Worm (Caenorhabditis elegans): ENCODE measurements around the gene sri-74.
A peak's percentile ranks its signal among the peaks of the same experiment; 100 is the strongest.
"Not testable (repeated sequence)": the region's sequence is repeated elsewhere in the genome, so short reads cannot be mapped to it uniquely, and the experiment has no call there.

DNA sequence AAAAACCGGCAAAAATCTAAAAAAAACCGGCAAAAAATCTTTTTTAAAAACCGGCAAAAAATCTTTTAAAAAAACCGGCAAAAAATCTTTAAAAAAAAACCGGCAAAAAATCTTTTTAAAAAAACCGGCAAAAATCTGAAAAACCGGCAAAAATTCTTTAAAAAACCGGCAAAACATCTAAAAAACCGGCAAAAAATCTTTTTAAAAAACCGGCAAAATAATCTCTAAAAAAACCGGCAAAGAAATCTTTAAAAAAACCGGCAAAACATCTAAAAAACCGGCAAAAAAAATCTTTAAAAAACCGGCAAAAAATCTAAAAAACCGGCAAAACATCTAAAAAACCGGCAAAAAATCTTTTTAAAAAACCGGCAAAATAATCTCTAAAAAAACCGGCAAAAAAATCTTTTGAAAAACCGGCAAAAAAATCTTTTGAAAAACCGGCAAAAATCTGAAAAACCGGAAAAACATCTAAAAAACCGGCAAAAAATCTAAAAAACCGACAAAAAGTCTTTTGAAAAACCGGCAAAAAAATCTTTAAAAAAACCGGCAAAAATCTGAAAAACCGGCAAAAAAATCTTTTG lies 12.5 kb downstream of the sri-74 start:
- TF ChIP-seq tbx-11 (GFP tag; IDR thresholded peaks at IDR 0.05); hmg-4 (GFP tag; optimal IDR thresholded peaks at IDR 0.05); tbx-37 (GFP tag; conservative IDR thresholded peaks at IDR 0.05); B0310.2 (tag; optimal IDR thresholded peaks at IDR 0.05); ets-7 (tag; optimal IDR thresholded peaks at IDR 0.05); ama-1 (optimal IDR thresholded peaks at IDR 0.05); sea-1 (GFP tag; conservative IDR thresholded peaks at IDR 0.05); flt-1 (GFP tag; IDR thresholded peaks at IDR 0.05); pes-1 (GFP tag; IDR thresholded peaks at IDR 0.05); tra-4 (tag; optimal IDR thresholded peaks at IDR 0.05): not testable (repeated sequence)
- TF ChIP-seq ceh-36 (tag; optimal IDR thresholded peaks at IDR 0.05): peak; percentile 60
